Worm (Caenorhabditis elegans) whole organism, L1 larva: Measurements from ENCODE around the gene lips-17.

Experiments used
- C04F5.9 ChIP-seq: sonication (generic microtip); optimal IDR thresholded peaks from 2 replicates; lab custom pipeline; 2016; ENCODE audit warnings: missing genetic modification characterization, missing compliant biosample characterization
- C16A3.4 ChIP-seq: fragments of 150-350 bp; optimal IDR thresholded peaks from 2 replicates; lab custom pipeline; 2014; ENCODE audit warnings: missing biosample characterization, missing genetic modification characterization
- C34B4.2 ChIP-seq: sonication (generic microtip); optimal IDR thresholded peaks from 2 replicates; lab custom pipeline; 2017; ENCODE audit warnings: mild to moderate bottlenecking, missing genetic modification characterization, missing compliant biosample characterization
- F16B12.6 ChIP-seq: fragments of 150-350 bp; optimal IDR thresholded peaks from 2 replicates; lab custom pipeline; 2014; ENCODE audit warnings: missing biosample characterization, missing genetic modification characterization
- Y116A8C.19 ChIP-seq: sonication (generic microtip); optimal IDR thresholded peaks from 2 replicates; lab custom pipeline; 2016; ENCODE audit warnings: missing compliant biosample characterization, missing genetic modification characterization, borderline replicate concordance
- ceh-63 ChIP-seq: fragments of 200-800 bp; sonication (Bioruptor generic); optimal IDR thresholded peaks from 2 replicates; lab custom pipeline; 2018; ENCODE audit warnings: mild to moderate bottlenecking, missing genetic modification characterization, missing compliant biosample characterization
- ceh-82 ChIP-seq, 3 experiments: fragments of 150-350 bp in 1 of 3; sonication (generic microtip) in 2 of 3; optimal IDR thresholded peaks; 2 replicates each; lab custom pipeline; 2014 to 2017; ENCODE audit warnings: missing biosample characterization in 3 of 3, missing genetic modification characterization in 3 of 3
- ceh-88 ChIP-seq: fragments of 200-800 bp; sonication (Bioruptor generic); IDR thresholded peaks from 2 replicates; pipeline ENCODE4 v1.3.6; 2022; ENCODE audit warnings: missing genetic modification characterization, missing compliant biosample characterization
- ceh-90 ChIP-seq: sonication (generic microtip); optimal IDR thresholded peaks from 2 replicates; lab custom pipeline; 2016; ENCODE audit warnings: missing genetic modification characterization, missing compliant biosample characterization
- ces-1 ChIP-seq: fragments of 150-350 bp; optimal IDR thresholded peaks from 2 replicates; lab custom pipeline; 2014; ENCODE audit warnings: missing biosample characterization, missing genetic modification reagents, missing genetic modification characterization
- dsc-1 ChIP-seq: sonication (generic microtip); optimal IDR thresholded peaks from 2 replicates; lab custom pipeline; 2016; ENCODE audit warnings: mild to moderate bottlenecking, missing genetic modification characterization, missing compliant biosample characterization
- efl-1 ChIP-seq, 4 experiments: fragments of 150-350 bp; optimal IDR thresholded peaks in 3 of 4; peaks in 1 of 4; 1 replicate in 1 of 4; 2 replicates in 3 of 4; lab custom pipeline; 2014; ENCODE audit warnings: missing biosample characterization in 2 of 4, missing genetic modification characterization in 2 of 4, missing genetic modification reagents in 2 of 4
- egl-13 ChIP-seq: sonication (generic microtip); optimal IDR thresholded peaks from 2 replicates; lab custom pipeline; 2016; ENCODE audit warnings: missing genotype, missing genetic modification reagents, missing genetic modification characterization, missing compliant biosample characterization
- elt-2 ChIP-seq: sonication (generic microtip); optimal IDR thresholded peaks from 2 replicates; lab custom pipeline; 2016; ENCODE audit warnings: missing genetic modification characterization, mild to moderate bottlenecking, inconsistent platforms, missing compliant biosample characterization, missing genetic modification reagents
- elt-3 ChIP-seq, 6 experiments: fragments of 150-350 bp in 1 of 6; sonication (generic microtip); optimal IDR thresholded peaks; 2 replicates each; lab custom pipeline; 2017 to 2018; ENCODE audit warnings: missing biosample characterization in 6 of 6, missing genetic modification characterization in 6 of 6, inconsistent platforms in 1 of 6
- fkh-4 ChIP-seq: sonication (generic microtip); optimal IDR thresholded peaks from 2 replicates; lab custom pipeline; 2016; ENCODE audit warnings: missing compliant biosample characterization, missing genetic modification characterization, borderline replicate concordance
- grh-1 ChIP-seq: fragments of 200-800 bp; sonication (Bioruptor generic); IDR thresholded peaks from 2 replicates; pipeline ENCODE4 v1.3.6; 2022; ENCODE audit warnings: missing genetic modification reagents, missing genetic modification characterization, missing compliant biosample characterization
- hlh-17 ChIP-seq: fragments of 200-800 bp; sonication (Bioruptor generic); optimal IDR thresholded peaks from 2 replicates; lab custom pipeline; 2018; ENCODE audit warnings: missing genetic modification characterization, mild to moderate bottlenecking, missing compliant biosample characterization, moderate library complexity, borderline replicate concordance
- hpl-2 ChIP-seq: fragments of 150-350 bp; optimal IDR thresholded peaks from 2 replicates; lab custom pipeline; 2014; ENCODE audit warnings: missing biosample characterization, missing genetic modification reagents, missing genetic modification characterization
- isw-1 ChIP-seq: fragments of 200-800 bp; sonication (Bioruptor generic); IDR thresholded peaks from 2 replicates; pipeline ENCODE4 v1.3.6; 2022; ENCODE audit warnings: missing genetic modification characterization, missing compliant biosample characterization
- lin-13 ChIP-seq: fragments of 150-350 bp; optimal IDR thresholded peaks from 2 replicates; lab custom pipeline; 2014; ENCODE audit warnings: missing biosample characterization, missing genetic modification reagents, missing genetic modification characterization
- lin-14 ChIP-seq: fragments of 200-800 bp; sonication (Bioruptor generic); optimal IDR thresholded peaks from 2 replicates; lab custom pipeline; 2018; ENCODE audit warnings: mild to moderate bottlenecking, missing genetic modification characterization, moderate library complexity, missing compliant biosample characterization
- lin-15B ChIP-seq: fragments of 150-350 bp; sonication (generic microtip); optimal IDR thresholded peaks from 3 replicates; lab custom pipeline; 2014; ENCODE audit warnings: missing biosample characterization, missing genetic modification characterization
- lin-39 ChIP-seq: fragments of 150-350 bp; optimal IDR thresholded peaks from 2 replicates; lab custom pipeline; 2014; ENCODE audit warnings: missing biosample characterization, missing genetic modification reagents, missing genetic modification characterization
- mab-9 ChIP-seq: fragments of 200-800 bp; sonication (Bioruptor generic); IDR thresholded peaks from 2 replicates; pipeline ENCODE4 v1.3.6; 2022; ENCODE audit warnings: missing genetic modification reagents, missing genetic modification characterization, missing compliant biosample characterization
- mdl-1 ChIP-seq, 2 experiments: fragments of 150-350 bp; optimal IDR thresholded peaks; 2 replicates each; lab custom pipeline; 2014 to 2017; ENCODE audit warnings: missing biosample characterization in 2 of 2, missing genetic modification characterization in 2 of 2, inconsistent platforms in 1 of 2
- mef-2 ChIP-seq: fragments of 150-350 bp; optimal IDR thresholded peaks from 2 replicates; lab custom pipeline; 2014; ENCODE audit warnings: missing biosample characterization, missing genetic modification characterization
- nhr-28 ChIP-seq: fragments of 150-350 bp; optimal IDR thresholded peaks from 2 replicates; lab custom pipeline; 2014; ENCODE audit warnings: missing biosample characterization, missing genetic modification characterization
- nhr-47 ChIP-seq: sonication (generic microtip); optimal IDR thresholded peaks from 2 replicates; lab custom pipeline; 2016; ENCODE audit warnings: mild to moderate bottlenecking, missing genetic modification characterization, moderate library complexity, missing compliant biosample characterization
- nhr-77 ChIP-seq: fragments of 150-350 bp; optimal IDR thresholded peaks from 2 replicates; lab custom pipeline; 2014; ENCODE audit warnings: missing biosample characterization, missing genetic modification characterization
- nhr-85 ChIP-seq: sonication (generic microtip); peaks from one replicate; lab custom pipeline; 2016; ENCODE audit warnings: missing genetic modification characterization, inconsistent platforms, missing compliant biosample characterization
- pax-3 ChIP-seq: fragments of 200-800 bp; sonication (Bioruptor generic); optimal IDR thresholded peaks from 2 replicates; lab custom pipeline; 2018; ENCODE audit warnings: mild to moderate bottlenecking, missing genetic modification characterization, moderate library complexity, missing compliant biosample characterization
- sup-37 ChIP-seq: fragments of 200-800 bp; sonication (Bioruptor generic); optimal IDR thresholded peaks from 2 replicates; lab custom pipeline; 2018; ENCODE audit warnings: mild to moderate bottlenecking, missing genetic modification characterization, missing compliant biosample characterization
- unc-30 ChIP-seq: sonication (generic microtip); optimal IDR thresholded peaks from 2 replicates; lab custom pipeline; 2017; ENCODE audit warnings: missing biosample characterization, missing genetic modification characterization
- unc-62 ChIP-seq: fragments of 150-350 bp; optimal IDR thresholded peaks from 2 replicates; lab custom pipeline; 2014; ENCODE audit warnings: missing biosample characterization, missing genetic modification reagents, missing genetic modification characterization
- unc-98 ChIP-seq: fragments of 200-800 bp; sonication (Bioruptor generic); IDR thresholded peaks from 2 replicates; pipeline ENCODE4 v1.3.6; 2022; ENCODE audit warnings: missing genetic modification characterization, missing compliant biosample characterization
- xbp-1 ChIP-seq: sonication (generic microtip); optimal IDR thresholded peaks from 2 replicates; lab custom pipeline; 2016; ENCODE audit warnings: missing genetic modification characterization, missing compliant biosample characterization

Gene lips-17

ce11 chrII:7642016-7642653 lies 34.1 kb downstream of the lips-17 start (continued):
- TF ChIP-seq ceh-90 (tag; lab: Kevin White, UChicago): no peak
- no peak for TF ChIP-seq grh-1 (GFP tag; lab: Robert Waterston, UW)
- TF ChIP-seq lin-15B: no peak
- peak; percentile 35 for TF ChIP-seq lin-39 (tag; lab: Kevin White, UChicago)
- no peak for TF ChIP-seq elt-2 (tag; lab: Kevin White, UChicago)
- peak; percentile 67 for TF ChIP-seq dsc-1
- no peak for TF ChIP-seq hpl-2 (GFP tag; lab: Kevin White, UChicago)
- TF ChIP-seq unc-98 (GFP tag; lab: Robert Waterston, UW): no peak
- peak; percentile 63 for TF ChIP-seq C16A3.4 (tag; lab: Kevin White, UChicago)
- no peak for TF ChIP-seq ces-1 (GFP tag; lab: Kevin White, UChicago)
- peak; percentile 78 for TF ChIP-seq egl-13
- TF ChIP-seq ceh-82 (tag; optimal IDR thresholded peaks at IDR 0.05; lab: Kevin White, UChicago): peak; percentile 34 to 77 (median 48)
- TF ChIP-seq nhr-77 (tag; lab: Kevin White, UChicago): no peak
- no peak for TF ChIP-seq F16B12.6 (tag; lab: Kevin White, UChicago)
- no peak for TF ChIP-seq C04F5.9 (tag; lab: Kevin White, UChicago)
- TF ChIP-seq unc-62 (GFP tag; lab: Kevin White, UChicago): no peak
- no peak; the same call in 1 of the 2 replicates for TF ChIP-seq ceh-88 (GFP tag; lab: Robert Waterston, UW)
- TF ChIP-seq Y116A8C.19: no peak
- peak; percentile 8 for TF ChIP-seq mef-2
- TF ChIP-seq unc-30 (tag; lab: Kevin White, UChicago): no peak
- TF ChIP-seq isw-1 (GFP tag; lab: Robert Waterston, UW): peak; percentile 57
- peak; percentile 52; the same call in 1 of the 2 replicates for TF ChIP-seq mab-9 (GFP tag; lab: Robert Waterston, UW)
- TF ChIP-seq pax-3 (tag; lab: Kevin White, UChicago): no peak
- TF ChIP-seq ceh-63 (GFP tag; lab: Kevin White, UChicago): no peak
- no peak for TF ChIP-seq nhr-28 (tag; lab: Kevin White, UChicago)
- TF ChIP-seq C34B4.2: no peak
- peak in 1 of 2 experiments; percentile 56 for TF ChIP-seq mdl-1 (tag; optimal IDR thresholded peaks at IDR 0.05; lab: Kevin White, UChicago)
- no peak for TF ChIP-seq hlh-17 (GFP tag; lab: Kevin White, UChicago)
- TF ChIP-seq nhr-85 (tag; lab: Kevin White, UChicago): no peak
- TF ChIP-seq lin-13: no peak
- TF ChIP-seq sup-37 (GFP tag; lab: Kevin White, UChicago): no peak
- no peak for TF ChIP-seq elt-3 (tag; optimal IDR thresholded peaks at IDR 0.05; lab: Kevin White, UChicago)

DNA sequence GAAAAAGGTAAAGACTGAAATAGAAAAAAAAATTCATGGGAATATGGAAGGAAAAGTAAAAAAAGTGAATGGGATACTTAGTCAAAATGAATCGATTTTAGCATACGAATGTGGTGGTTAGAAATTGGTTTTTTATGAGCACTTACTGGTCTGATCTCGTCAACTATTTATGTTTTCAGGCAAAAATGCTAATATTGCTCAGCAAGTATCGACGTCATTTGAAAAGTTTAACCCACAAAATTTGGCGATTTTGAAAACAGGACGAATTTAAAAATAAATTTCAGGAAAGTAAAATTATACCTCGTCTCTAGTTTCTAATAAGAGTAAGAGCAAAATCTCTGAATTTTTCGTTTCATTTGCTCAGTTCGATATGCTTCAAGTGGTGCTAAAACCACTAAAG lies 35.2 kb downstream of the lips-17 start:
- no peak for TF ChIP-seq nhr-77 (tag; lab: Kevin White, UChicago)
- TF ChIP-seq xbp-1: no peak
- no peak for TF ChIP-seq lin-39 (tag; lab: Kevin White, UChicago)
- no peak for TF ChIP-seq fkh-4 (tag; lab: Kevin White, UChicago)
- TF ChIP-seq efl-1 (optimal IDR thresholded peaks at IDR 0.05; lab: Kevin White, UChicago): no peak
- TF ChIP-seq efl-1 (GFP tag; optimal IDR thresholded peaks at IDR 0.05 in 1 of 2; lab: Kevin White, UChicago): peak in 1 of 2 experiments; percentile 64

DNA sequence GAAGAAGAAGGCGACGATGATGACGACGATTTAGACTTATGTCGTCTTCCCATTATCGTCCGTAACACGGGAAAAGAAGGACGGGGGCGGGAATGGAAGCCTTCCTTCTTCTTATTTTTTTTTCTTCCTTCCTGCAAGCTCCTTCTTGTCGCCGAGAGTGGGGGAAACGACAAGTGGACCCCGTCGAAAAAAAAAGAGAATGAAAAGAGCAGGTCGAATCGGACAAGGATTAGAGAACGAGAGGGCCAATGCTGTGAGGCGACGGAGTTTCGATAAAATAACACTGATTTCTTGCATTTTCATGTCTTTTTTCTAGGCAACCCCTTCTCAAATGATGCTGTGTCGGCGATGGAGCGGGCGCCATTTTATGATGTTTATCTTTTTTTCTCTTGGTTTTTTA lies 43.1 kb downstream of the lips-17 start, which contains the start of gene pde-4:
pde-4 (minus strand) TSS at position 76 of the 400 bp plus-strand sequence.
- TF ChIP-seq lin-14 (GFP tag; lab: Kevin White, UChicago) (peak; percentile 59), nhr-47 (tag; lab: Kevin White, UChicago) (no peak)
- TF ChIP-seq, all 84 proteins: peak for 1
